Fruit fly (Drosophila melanogaster): ENCODE results near the gene CG16974.

CG16974 gene

DNA sequence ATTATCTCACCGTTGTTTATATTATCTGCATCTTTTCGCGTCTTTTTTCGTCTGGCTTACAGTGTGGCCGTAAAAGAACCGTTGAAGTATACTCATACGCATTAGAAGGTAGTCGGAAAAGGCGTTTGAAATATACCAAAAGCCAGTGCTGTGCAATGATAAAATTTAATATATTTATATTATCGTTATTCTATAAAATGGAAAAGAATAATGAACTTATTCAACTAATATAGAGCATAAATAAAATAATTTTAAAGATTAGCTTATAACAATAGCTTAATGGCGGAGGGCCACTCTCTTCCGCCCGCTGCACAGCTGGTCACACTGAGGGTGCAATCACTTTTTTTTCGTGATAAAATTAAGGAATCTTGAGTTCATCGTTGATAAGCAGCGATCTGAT, at the start of gene CG16974, which contains the start of gene Edem2 (continued):
- TF ChIP-seq CkIIα-i1 (GFP tag; IDR thresholded peaks at IDR 0.05) (no peak), gsb-n (tag; optimal IDR thresholded peaks at IDR 0.05) (no peak), CG6654 (GFP tag; optimal IDR thresholded peaks at IDR 0.05) (no peak), tup (GFP tag; optimal IDR thresholded peaks at IDR 0.05) (peak; percentile 66), jing (GFP tag; optimal IDR thresholded peaks at IDR 0.05) (no peak), CG12391 (tag; optimal IDR thresholded peaks at IDR 0.05) (peak; percentile 91), CG12219 (GFP tag; optimal IDR thresholded peaks at IDR 0.05) (no peak), CG13894 (tag; optimal IDR thresholded peaks at IDR 0.05) (no peak), CG13123 (GFP tag; optimal IDR thresholded peaks at IDR 0.05) (peak; percentile 64), fd3F (GFP tag; optimal IDR thresholded peaks at IDR 0.05) (peak; percentile 30), CG17829 (tag; optimal IDR thresholded peaks at IDR 0.05) (peak; percentile 89), Chrac-16 (GFP tag; optimal IDR thresholded peaks at IDR 0.05) (peak; percentile 82), Ets65A (GFP tag) (peak; percentile 91), pb (GFP tag; optimal IDR thresholded peaks at IDR 0.05) (no peak), lbe (GFP tag; optimal IDR thresholded peaks at IDR 0.05) (no peak), fru (optimal IDR thresholded peaks at IDR 0.05) (no peak), CG33213 (GFP tag; optimal IDR thresholded peaks at IDR 0.05) (no peak), ewg (GFP tag; optimal IDR thresholded peaks at IDR 0.05) (peak; percentile 54), CG17186 (GFP tag; optimal IDR thresholded peaks at IDR 0.05) (peak; percentile 28), ab (GFP tag; optimal IDR thresholded peaks at IDR 0.05) (no peak), cad (GFP tag; optimal IDR thresholded peaks at IDR 0.05) (no peak), Dad (GFP tag; optimal IDR thresholded peaks at IDR 0.05) (no peak), Sin3A (optimal IDR thresholded peaks at IDR 0.05) (peak; percentile 60), chn (GFP tag; optimal IDR thresholded peaks at IDR 0.05) (peak; percentile 68), CG10267 (tag; optimal IDR thresholded peaks at IDR 0.05) (peak; percentile 97), CG4424 (GFP tag; optimal IDR thresholded peaks at IDR 0.05) (no peak), da (GFP tag; optimal IDR thresholded peaks at IDR 0.05) (no peak), ind (GFP tag; optimal IDR thresholded peaks at IDR 0.05) (peak; percentile 83), CG5245 (GFP tag; optimal IDR thresholded peaks at IDR 0.05) (peak; percentile 51), HLH4C (GFP tag; IDR thresholded peaks at IDR 0.05; ENCODE audit: partially characterized antibody) (no peak), CG10366 (GFP tag; IDR thresholded peaks at IDR 0.05) (0 out of 2 replicates have a peak, but pooled peaks have one; percentile 49), Meics (GFP tag; optimal IDR thresholded peaks at IDR 0.05) (no peak), CG1233 (GFP tag; optimal IDR thresholded peaks at IDR 0.05) (peak; percentile 50), crc (GFP tag; optimal IDR thresholded peaks at IDR 0.05) (no peak), CG17612 (GFP tag; IDR thresholded peaks at IDR 0.05) (no peak), Fer1 (GFP tag; optimal IDR thresholded peaks at IDR 0.05) (peak; percentile 67), Poxn (GFP tag; IDR thresholded peaks at IDR 0.05) (no peak), CG6765 (GFP tag; optimal IDR thresholded peaks at IDR 0.05) (no peak), Max (GFP tag; optimal IDR thresholded peaks at IDR 0.05) (peak; percentile 60), CG10543 (GFP tag; optimal IDR thresholded peaks at IDR 0.05) (no peak), CG8944 (GFP tag; optimal IDR thresholded peaks at IDR 0.05) (no peak), pho (GFP tag; optimal IDR thresholded peaks at IDR 0.05) (peak; percentile 41), CG18619 (GFP tag; optimal IDR thresholded peaks at IDR 0.05) (no peak), h (optimal IDR thresholded peaks at IDR 0.05) (no peak), CG8478 (optimal IDR thresholded peaks at IDR 0.05) (no peak), dati (GFP tag; IDR thresholded peaks at IDR 0.05) (no peak), Sox100B (GFP tag; optimal IDR thresholded peaks at IDR 0.05) (no peak), Atf6 (GFP tag; IDR thresholded peaks at IDR 0.05) (peak; percentile 70; the same call in 1 of the 2 replicates), HmgZ (tag; optimal IDR thresholded peaks at IDR 0.05) (peak; percentile 62), CG2875 (GFP tag; optimal IDR thresholded peaks at IDR 0.05) (no peak), Stat92E (GFP tag; optimal IDR thresholded peaks at IDR 0.05) (no peak), CG3281 (GFP tag; optimal IDR thresholded peaks at IDR 0.05) (no peak), CG8765 (GFP tag; IDR thresholded peaks at IDR 0.05) (peak; percentile 46; the same call in 1 of the 2 replicates)
